Worm (Caenorhabditis elegans): ENCODE measurements around the gene irld-51.

DNA sequence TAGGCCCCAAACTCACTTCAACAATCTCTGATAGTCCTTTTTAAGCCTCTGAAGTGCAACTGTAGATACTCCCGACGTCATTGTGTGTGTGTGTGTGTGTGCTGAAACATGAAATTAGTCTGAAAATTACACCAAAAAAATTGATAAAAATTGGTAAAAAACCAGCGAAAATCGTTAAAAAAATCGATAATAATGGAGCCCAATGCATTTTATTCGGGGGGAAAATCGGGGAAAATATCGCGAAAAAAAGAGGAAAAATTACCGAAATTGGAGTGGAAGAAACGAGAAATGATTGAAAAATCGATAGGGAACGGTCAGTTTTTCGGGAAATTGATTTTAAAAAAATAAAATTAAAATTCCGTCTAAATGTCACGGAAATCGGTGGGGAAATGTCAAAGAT, 52.3 kb downstream of the irld-51 start, which contains the start of gene ubc-26:
- TF ChIP-seq him-1 (tag; optimal IDR thresholded peaks at IDR 0.05) (no peak), W03F9.2 (tag; optimal IDR thresholded peaks at IDR 0.05) (no peak), dao-5 (tag; optimal IDR thresholded peaks at IDR 0.05) (no peak)

Measured in whole organism, L4/young adult.